Comparison of ENCODE assay signal across 1 worm cellular context in the genomic region with DNA sequence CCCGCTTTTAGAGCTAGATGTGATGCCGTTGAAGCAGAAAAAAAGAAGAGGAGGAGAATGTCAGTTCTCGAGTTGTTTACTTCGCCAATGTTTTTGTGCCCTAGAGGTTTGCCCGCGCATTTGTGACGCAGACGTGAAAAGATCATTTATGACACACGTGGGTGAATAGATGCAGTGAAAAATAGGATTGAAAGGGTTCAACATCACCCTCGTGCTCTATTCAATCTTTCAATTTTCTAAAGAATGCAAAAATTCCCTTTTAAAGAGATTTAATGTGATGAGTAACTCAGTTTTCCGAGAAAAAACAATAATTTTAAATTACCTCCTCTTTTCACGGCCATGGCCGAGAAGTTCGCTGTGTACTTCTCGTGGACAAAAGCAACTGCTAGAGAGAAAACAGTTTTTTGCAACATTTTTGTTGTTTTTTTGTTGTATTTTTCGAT.
TF ChIP-seq lines count a peak whose summit lies in the region.

No protein-coding gene starts in this region.

TF ChIP-seq in whole organism, L1 larva, 84 proteins besides CTCF, POLR2A, EP300 and RAD21 (continued from another document):
- 0 out of 2 replicates have a peak, but pooled peaks have one; percentile 48 for TF ChIP-seq ceh-88 (GFP tag; IDR thresholded peaks at IDR 0.05; lab: Robert Waterston, UW)
- TF ChIP-seq lin-13 (GFP tag; optimal IDR thresholded peaks at IDR 0.05; lab: Kevin White, UChicago) = peak; percentile 13
- TF ChIP-seq C16A3.4 (tag; optimal IDR thresholded peaks at IDR 0.05; lab: Kevin White, UChicago) = peak; percentile 56
- TF ChIP-seq lsy-2 (tag; optimal IDR thresholded peaks at IDR 0.05; lab: Kevin White, UChicago) = peak; percentile 53 to 57
- TF ChIP-seq efl-1 (optimal IDR thresholded peaks at IDR 0.05; lab: Kevin White, UChicago) = peak; percentile 35 to 53
- TF ChIP-seq efl-1 (GFP tag; optimal IDR thresholded peaks at IDR 0.05 in 1 of 2; lab: Kevin White, UChicago) = peak; percentile 42 to 79
- TF ChIP-seq elt-2 (tag; optimal IDR thresholded peaks at IDR 0.05; lab: Kevin White, UChicago) = no peak
- TF ChIP-seq aha-1 (tag; optimal IDR thresholded peaks at IDR 0.05; lab: Kevin White, UChicago) = no peak
- TF ChIP-seq pax-3 (tag; optimal IDR thresholded peaks at IDR 0.05; lab: Kevin White, UChicago) = peak; percentile 75
- no peak for TF ChIP-seq nhr-77 (tag; optimal IDR thresholded peaks at IDR 0.05; lab: Kevin White, UChicago)
- TF ChIP-seq sptf-1 (tag; optimal IDR thresholded peaks at IDR 0.05; lab: Kevin White, UChicago) = no peak
- no peak for TF ChIP-seq ztf-11 (tag; optimal IDR thresholded peaks at IDR 0.05; lab: Kevin White, UChicago)
- TF ChIP-seq alr-1 (tag; optimal IDR thresholded peaks at IDR 0.05; lab: Kevin White, UChicago; ENCODE audit: borderline replicate concordance) = no peak
- TF ChIP-seq nhr-12 (tag; optimal IDR thresholded peaks at IDR 0.05; lab: Kevin White, UChicago) = no peak
- peak; percentile 55 to 66 for TF ChIP-seq lin-35 (GFP tag; optimal IDR thresholded peaks at IDR 0.05; lab: Kevin White, UChicago)
- no peak for TF ChIP-seq skn-1 (tag; optimal IDR thresholded peaks at IDR 0.05; lab: Kevin White, UChicago)
- peak; percentile 56 for TF ChIP-seq fos-1 (tag; optimal IDR thresholded peaks at IDR 0.05; lab: Kevin White, UChicago)
- TF ChIP-seq lin-39 (tag; optimal IDR thresholded peaks at IDR 0.05; lab: Kevin White, UChicago) = no peak
- no peak for TF ChIP-seq zag-1 (tag; optimal IDR thresholded peaks at IDR 0.05; lab: Kevin White, UChicago)
- TF ChIP-seq nhr-76 (tag; optimal IDR thresholded peaks at IDR 0.05; lab: Kevin White, UChicago) = no peak
- TF ChIP-seq lin-15B (tag; optimal IDR thresholded peaks at IDR 0.05; lab: Kevin White, UChicago) = no peak
- TF ChIP-seq nhr-71 (tag; optimal IDR thresholded peaks at IDR 0.05; lab: Kevin White, UChicago) = peak; percentile 84
- TF ChIP-seq unc-130 (tag; optimal IDR thresholded peaks at IDR 0.05; lab: Kevin White, UChicago) = peak; percentile 59
- TF ChIP-seq nhr-28 (tag; optimal IDR thresholded peaks at IDR 0.05; lab: Kevin White, UChicago) = no peak
- no peak for TF ChIP-seq snpc-4 (tag; optimal IDR thresholded peaks at IDR 0.05; lab: Kevin White, UChicago)
- TF ChIP-seq irx-1 (tag; optimal IDR thresholded peaks at IDR 0.05; lab: Kevin White, UChicago) = peak; percentile 20
- peak; percentile 89 for TF ChIP-seq fkh-8 (tag; optimal IDR thresholded peaks at IDR 0.05; lab: Kevin White, UChicago)
- no peak for TF ChIP-seq sup-37 (GFP tag; optimal IDR thresholded peaks at IDR 0.05; lab: Kevin White, UChicago)
- TF ChIP-seq mep-1 (tag; optimal IDR thresholded peaks at IDR 0.05; lab: Kevin White, UChicago) = peak; percentile 44
- TF ChIP-seq mab-9 (GFP tag; IDR thresholded peaks at IDR 0.05; lab: Robert Waterston, UW) = 0 out of 2 replicates have a peak, but pooled peaks have one; percentile 51
- no peak for TF ChIP-seq tlp-1 (tag; optimal IDR thresholded peaks at IDR 0.05; lab: Kevin White, UChicago)
- TF ChIP-seq isw-1 (GFP tag; IDR thresholded peaks at IDR 0.05; lab: Robert Waterston, UW) = no peak; the same call in 1 of the 2 replicates
- no peak for TF ChIP-seq ces-1 (GFP tag; optimal IDR thresholded peaks at IDR 0.05; lab: Kevin White, UChicago)
- no peak for TF ChIP-seq hlh-17 (GFP tag; optimal IDR thresholded peaks at IDR 0.05; lab: Kevin White, UChicago; ENCODE audit: borderline replicate concordance)
- TF ChIP-seq ztf-4 (tag; optimal IDR thresholded peaks at IDR 0.05; lab: Kevin White, UChicago) = peak; percentile 41
- no peak for TF ChIP-seq zip-4 (GFP tag; optimal IDR thresholded peaks at IDR 0.05; lab: Kevin White, UChicago)
- TF ChIP-seq egl-27 (tag; optimal IDR thresholded peaks at IDR 0.05; lab: Kevin White, UChicago) = no peak
- TF ChIP-seq xbp-1 (tag; optimal IDR thresholded peaks at IDR 0.05; lab: Kevin White, UChicago) = peak; percentile 34
- TF ChIP-seq Y116A8C.19 (tag; optimal IDR thresholded peaks at IDR 0.05; lab: Kevin White, UChicago; ENCODE audit: borderline replicate concordance) = no peak
- TF ChIP-seq grh-1 (GFP tag; IDR thresholded peaks at IDR 0.05; lab: Robert Waterston, UW) = no peak
- peak; percentile 31 for TF ChIP-seq ceh-90 (tag; optimal IDR thresholded peaks at IDR 0.05; lab: Kevin White, UChicago)
- peak; percentile 69 for TF ChIP-seq unc-86 (tag; optimal IDR thresholded peaks at IDR 0.05; lab: Kevin White, UChicago)
- TF ChIP-seq tbx-2 (tag; optimal IDR thresholded peaks at IDR 0.05; lab: Kevin White, UChicago) = no peak
- TF ChIP-seq unc-98 (GFP tag; IDR thresholded peaks at IDR 0.05; lab: Robert Waterston, UW) = no peak
- no peak for TF ChIP-seq hpl-2 (GFP tag; optimal IDR thresholded peaks at IDR 0.05; lab: Kevin White, UChicago)
- no peak for TF ChIP-seq nhr-84 (tag; optimal IDR thresholded peaks at IDR 0.05; lab: Kevin White, UChicago)
- TF ChIP-seq vab-15 (tag; optimal IDR thresholded peaks at IDR 0.05; lab: Kevin White, UChicago) = no peak
